Worm (Caenorhabditis elegans): ENCODE results near the gene Y38F1A.8.

The Y38F1A.8 gene

DNA sequence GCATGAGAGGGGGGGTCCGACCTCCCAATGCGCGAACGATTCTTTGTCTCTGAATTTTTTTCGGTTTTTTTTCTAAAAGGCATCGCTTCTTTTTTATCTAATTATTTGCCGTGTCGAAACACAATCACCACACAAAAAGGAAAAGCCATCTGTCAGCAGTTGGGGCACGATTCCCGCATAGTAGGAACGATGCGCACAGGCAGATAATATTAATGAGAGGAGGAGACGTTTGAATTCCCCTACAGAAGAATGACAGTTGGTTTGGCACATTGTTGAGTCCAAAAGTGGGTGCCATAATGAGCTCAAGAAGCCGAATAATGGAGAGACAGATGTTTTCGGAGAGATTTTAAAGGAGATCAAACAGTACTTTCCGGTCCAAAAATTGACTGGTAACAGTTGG is 15.9 kb downstream of the Y38F1A.8 start:
- TF ChIP-seq Y53G8AR.9 (GFP tag; conservative IDR thresholded peaks at IDR 0.05), result no peak

DNA sequence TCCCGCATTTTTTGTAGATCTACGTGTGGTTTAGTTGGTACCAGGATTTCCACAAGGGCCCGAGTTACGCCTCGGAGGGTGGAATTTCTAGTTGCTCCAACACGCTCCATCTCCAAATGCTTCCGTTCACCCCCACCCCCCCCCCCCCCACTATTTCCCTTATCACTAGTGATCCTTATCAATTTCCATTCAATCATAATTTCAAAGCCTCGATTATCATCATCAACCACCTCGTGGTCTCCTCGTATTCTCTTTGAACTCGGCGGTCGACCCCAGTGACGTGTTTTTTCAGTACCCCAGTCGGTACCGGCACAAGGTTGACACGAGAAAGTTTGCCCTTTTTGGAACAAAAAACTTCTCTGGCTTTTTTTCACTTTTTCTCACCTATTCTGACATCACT is 17.8 kb downstream of the Y38F1A.8 start:
- TF ChIP-seq sptf-2 (GFP tag; optimal IDR thresholded peaks at IDR 0.05) (no peak), ZK185.1 (tag; optimal IDR thresholded peaks at IDR 0.05; ENCODE audit: poor library complexity, severe bottlenecking) (no peak), F49E8.2 (tag; optimal IDR thresholded peaks at IDR 0.05; ENCODE audit: insufficient read depth) (no peak), sea-2 (GFP tag; IDR thresholded peaks at IDR 0.05) (no peak), ztf-22 (GFP tag; optimal IDR thresholded peaks at IDR 0.05) (no peak), rpc-1 (optimal IDR thresholded peaks at IDR 0.05) (no peak), rpc-1 (tag; optimal IDR thresholded peaks at IDR 0.05) (no peak), die-1 (tag; optimal IDR thresholded peaks at IDR 0.05) (no peak)

DNA sequence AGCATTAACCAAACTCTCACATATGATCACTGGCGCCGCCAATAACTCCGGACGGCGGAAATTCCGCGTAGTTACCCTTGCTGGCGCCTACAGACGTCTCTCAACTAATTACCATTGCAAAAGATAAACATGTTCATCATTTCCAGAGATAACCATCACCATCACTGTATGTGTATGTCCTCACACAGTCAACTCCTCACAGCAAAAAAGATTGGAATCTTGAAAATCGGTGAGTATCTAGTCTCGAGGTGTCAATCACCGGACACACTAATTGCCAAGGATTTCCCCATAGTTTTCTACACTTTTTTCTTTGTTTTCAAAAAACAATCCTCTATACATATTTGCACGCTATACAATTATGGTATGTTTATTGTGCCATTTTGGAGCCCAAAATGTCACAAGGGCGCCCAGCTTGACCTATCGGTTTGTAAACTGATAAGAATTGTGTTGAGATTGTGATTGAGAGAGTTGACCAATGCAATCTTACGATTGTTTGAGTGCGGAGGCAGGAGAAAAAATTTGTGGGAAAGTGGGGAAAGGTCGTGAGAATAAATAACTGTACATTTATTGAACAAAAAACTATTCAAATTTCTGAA is 18.6 kb downstream of the Y38F1A.8 start:
- TF ChIP-seq ztf-6 (GFP tag; IDR thresholded peaks at IDR 0.05) (no peak), unc-62 (GFP tag; optimal IDR thresholded peaks at IDR 0.05) (peak; percentile 80), lsy-27 (tag; optimal IDR thresholded peaks at IDR 0.05; ENCODE audit: borderline replicate concordance, insufficient read depth) (no peak), nhr-80 (tag; optimal IDR thresholded peaks at IDR 0.05) (peak; percentile 26)

DNA sequence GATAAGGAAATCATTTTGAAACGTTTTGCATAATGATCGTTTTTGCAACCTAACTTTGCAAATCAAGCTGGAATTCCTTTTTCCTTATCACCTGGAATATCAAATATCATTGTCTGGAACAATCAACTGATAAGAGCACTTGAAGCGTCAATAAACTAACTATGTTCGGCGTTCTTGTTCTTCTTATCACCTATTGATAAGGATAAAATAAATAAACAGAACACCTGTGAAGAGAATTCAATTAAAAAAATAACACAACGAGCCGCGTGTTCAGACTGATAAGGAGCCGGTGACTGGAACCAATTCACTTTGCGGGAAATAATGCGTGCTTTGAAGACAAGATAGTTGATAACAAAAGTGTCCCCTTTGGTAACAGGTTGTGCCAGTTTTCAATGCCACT is 20.4 kb downstream of the Y38F1A.8 start, which contains the start of gene cyd-1:
Gene cyd-1, plus strand, starts transcription at position 380 of the 400 bp plus-strand sequence.
- TF ChIP-seq T07F8.4 (tag; optimal IDR thresholded peaks at IDR 0.05), result no peak
- TF ChIP-seq ets-4 (GFP tag; optimal IDR thresholded peaks at IDR 0.05), result peak; percentile 61
- peak; percentile 51 for TF ChIP-seq dox-1 (GFP tag; IDR thresholded peaks at IDR 0.05)
- peak; percentile 38 for TF ChIP-seq unc-62 (GFP tag; optimal IDR thresholded peaks at IDR 0.05)
- peak; percentile 82 for TF ChIP-seq nhr-80 (tag; optimal IDR thresholded peaks at IDR 0.05)

DNA sequence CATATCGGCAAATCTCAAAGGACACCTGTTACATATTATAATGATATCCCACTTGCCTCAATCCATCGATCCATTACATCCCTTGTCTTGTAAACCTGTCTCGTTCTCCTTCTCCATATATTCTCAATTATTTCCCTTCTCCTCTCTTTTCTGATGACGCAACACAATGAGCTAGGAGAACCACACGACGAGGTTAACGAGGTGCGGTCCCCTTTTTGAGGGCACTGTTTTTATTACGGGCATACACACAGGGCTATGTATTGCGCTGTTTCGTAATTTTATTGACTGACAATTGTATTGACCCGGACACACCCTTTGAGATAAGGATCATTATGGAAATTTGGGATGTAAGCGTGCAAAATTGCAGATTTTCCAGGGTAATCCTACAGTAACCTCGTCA is 22.0 kb downstream of the Y38F1A.8 start:
- TF ChIP-seq sptf-2 (GFP tag; optimal IDR thresholded peaks at IDR 0.05) (no peak), dpff-1 (tag; optimal IDR thresholded peaks at IDR 0.05) (no peak), rcor-1 (GFP tag; IDR thresholded peaks at IDR 0.05) (no peak), mel-28 (tag; optimal IDR thresholded peaks at IDR 0.05; ENCODE audit: borderline replicate concordance) (no peak), T07F8.4 (tag; optimal IDR thresholded peaks at IDR 0.05) (no peak), ceh-100 (GFP tag; IDR thresholded peaks at IDR 0.05) (no peak), let-526 (GFP tag; IDR thresholded peaks at IDR 0.05) (no peak), him-1 (tag; optimal IDR thresholded peaks at IDR 0.05) (no peak), athp-1 (tag; optimal IDR thresholded peaks at IDR 0.05) (no peak), madf-10 (tag; optimal IDR thresholded peaks at IDR 0.05) (no peak)

DNA sequence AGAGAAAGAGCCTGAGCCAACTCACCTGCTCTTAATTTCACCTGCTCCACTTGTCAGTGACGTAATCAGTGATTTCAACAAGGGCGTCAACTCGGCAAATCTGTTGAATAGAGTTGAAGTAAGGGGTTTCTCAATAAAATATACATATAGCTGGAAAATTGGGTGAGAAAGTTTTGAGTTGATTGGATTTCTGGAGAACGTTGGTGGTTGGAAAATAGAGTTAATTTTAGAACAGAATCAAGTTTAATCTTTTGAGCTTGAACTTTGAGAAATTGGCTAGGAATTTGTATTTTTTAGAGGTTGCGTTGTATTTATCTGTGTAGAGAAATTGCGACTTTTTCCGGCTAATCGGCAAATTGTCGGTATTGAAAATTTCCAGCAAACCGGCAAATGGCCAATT is 31.0 kb downstream of the Y38F1A.8 start, which contains the start of gene Y38F1A.4:
Gene Y38F1A.4, minus strand, starts transcription at position 101 of the 400 bp plus-strand sequence.
- TF ChIP-seq attf-3 (GFP tag; conservative IDR thresholded peaks at IDR 0.05) (no peak), ZK185.1 (tag; optimal IDR thresholded peaks at IDR 0.05; ENCODE audit: poor library complexity, severe bottlenecking) (no peak), F23B12.7 (tag; optimal IDR thresholded peaks at IDR 0.05; ENCODE audit: insufficient read depth) (no peak), madf-6 (GFP tag; IDR thresholded peaks at IDR 0.05) (no peak)

DNA sequence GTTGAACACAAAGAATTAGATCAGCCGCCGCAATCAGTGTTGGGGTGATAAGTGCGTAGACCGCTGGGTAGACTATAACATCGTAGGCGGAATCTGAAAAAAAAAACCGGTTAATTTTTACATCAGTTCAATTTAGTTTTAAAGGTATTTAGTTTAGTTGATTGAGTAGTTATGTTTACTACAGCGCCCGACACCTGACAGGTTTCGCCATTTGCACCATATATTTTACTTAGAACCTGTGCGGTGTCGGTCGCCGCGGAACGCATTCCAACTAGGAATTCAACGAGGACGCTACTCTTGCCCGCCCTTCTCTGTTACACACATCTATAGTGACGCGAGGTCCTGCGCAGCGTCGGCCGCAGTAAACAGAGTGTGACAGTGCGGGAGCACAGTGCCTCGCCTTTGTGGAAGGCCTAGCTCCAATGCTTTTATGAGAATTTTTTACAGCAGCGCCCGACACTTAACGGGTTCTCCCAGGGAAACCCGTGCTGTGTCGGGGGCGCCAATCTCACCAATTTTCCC is 32.1 kb downstream of the Y38F1A.8 start:
- TF ChIP-seq zfh-2 (GFP tag; conservative IDR thresholded peaks at IDR 0.05) (peak; percentile 40; the same call in 1 of the 2 replicates), nfyb-1 (GFP tag; IDR thresholded peaks at IDR 0.05) (no peak), sea-2 (GFP tag; IDR thresholded peaks at IDR 0.05) (no peak), hmg-1.2 (GFP tag; IDR thresholded peaks at IDR 0.05) (no peak), F33H1.4 (GFP tag; IDR thresholded peaks at IDR 0.05) (no peak), attf-3 (GFP tag; conservative IDR thresholded peaks at IDR 0.05) (0 out of 2 replicates have a peak, but pooled peaks have one; percentile 16), snpc-4 (GFP tag; optimal IDR thresholded peaks at IDR 0.05) (no peak), snpc-4 (tag; optimal IDR thresholded peaks at IDR 0.05) (peak in 3 of 4 experiments; percentile 63 to 77 (median 72)), ama-1 (optimal IDR thresholded peaks at IDR 0.05) (no peak), ama-1 (GFP tag; optimal IDR thresholded peaks at IDR 0.05) (no peak), aptf-2 (GFP tag; conservative IDR thresholded peaks at IDR 0.05) (no peak)

Data from whole organism, young adult.